Worm (Caenorhabditis elegans): Measurements from ENCODE around the gene panl-2.

- TF ChIP-seq him-1 (tag; optimal IDR thresholded peaks at IDR 0.05), result no peak
- no peak for TF ChIP-seq dao-5 (tag; optimal IDR thresholded peaks at IDR 0.05)
Observed at ce11 chrIII:6970744-6971143, 2.8 kb upstream of the panl-2 start.

Measured in whole organism, L4/young adult.